Fruit fly (Drosophila melanogaster): ENCODE results near the gene Daao2.

Gene Daao2

dm6 chr2L:6787973-6788368 lies 14.8 kb upstream of the Daao2 start (continued):
- TF ChIP-seq CG13287 (GFP tag; IDR thresholded peaks at IDR 0.05; ENCODE audit: partially characterized antibody) (no peak), ems (GFP tag; optimal IDR thresholded peaks at IDR 0.05) (no peak), pum (GFP tag; optimal IDR thresholded peaks at IDR 0.05) (peak; percentile 32), CG18262 (tag; optimal IDR thresholded peaks at IDR 0.05) (peak; percentile 69), CG14860 (GFP tag; IDR thresholded peaks at IDR 0.05; ENCODE audit: partially characterized antibody) (no peak), dpn (GFP tag; optimal IDR thresholded peaks at IDR 0.05) (peak; percentile 54 to 61), dmrt99B (tag; optimal IDR thresholded peaks at IDR 0.05) (peak; percentile 74), CG14965 (GFP tag; optimal IDR thresholded peaks at IDR 0.05; ENCODE audit: borderline replicate concordance) (no peak), CG34422 (GFP tag; IDR thresholded peaks at IDR 0.05) (peak; percentile 37; the same call in 1 of the 3 replicates), Stat92E (GFP tag; optimal IDR thresholded peaks at IDR 0.05) (no peak), Dp (GFP tag; optimal IDR thresholded peaks at IDR 0.05) (no peak), CG11456 (GFP tag; IDR thresholded peaks at IDR 0.05) (no peak), NFAT (GFP tag; IDR thresholded peaks at IDR 0.05) (no peak), CG3407 (GFP tag; optimal IDR thresholded peaks at IDR 0.05) (no peak), ind (GFP tag; optimal IDR thresholded peaks at IDR 0.05) (peak; percentile 52), CG31388 (GFP tag; optimal IDR thresholded peaks at IDR 0.05) (no peak), ap (GFP tag; IDR thresholded peaks at IDR 0.05) (no peak; the same call in 1 of the 2 replicates), CG6272 (GFP tag; IDR thresholded peaks at IDR 0.05) (peak; percentile 37; the same call in 1 of the 2 replicates), CG1024 (GFP tag; IDR thresholded peaks at IDR 0.05) (no peak), Camta (GFP tag; optimal IDR thresholded peaks at IDR 0.05) (peak; percentile 51), CG17359 (tag; optimal IDR thresholded peaks at IDR 0.05) (peak; percentile 68), zf30C (GFP tag; optimal IDR thresholded peaks at IDR 0.05) (no peak), Fer2 (tag; optimal IDR thresholded peaks at IDR 0.05) (no peak), CG7556 (GFP tag; optimal IDR thresholded peaks at IDR 0.05) (peak; percentile 61), Nf-YA (GFP tag; IDR thresholded peaks at IDR 0.05) (no peak), Opbp (GFP tag; IDR thresholded peaks at IDR 0.05; ENCODE audit: partially characterized antibody) (no peak), dmrt11E (tag; optimal IDR thresholded peaks at IDR 0.05) (peak; percentile 30), dm (GFP tag; optimal IDR thresholded peaks at IDR 0.05) (peak; percentile 13), CG5953 (GFP tag; IDR thresholded peaks at IDR 0.05) (peak; percentile 55; the same call in 1 of the 2 replicates), hbn (GFP tag; IDR thresholded peaks at IDR 0.05; ENCODE audit: partially characterized antibody) (no peak), gcm (GFP tag; optimal IDR thresholded peaks at IDR 0.05) (peak; percentile 11), bab2 (GFP tag; optimal IDR thresholded peaks at IDR 0.05) (peak; percentile 43), CG17361 (GFP tag; IDR thresholded peaks at IDR 0.05) (peak; percentile 63; the same call in 2 of the 3 replicates), Aef1 (GFP tag; IDR thresholded peaks at IDR 0.05) (no peak; the same call in 2 of the 3 replicates), CHES-1-like (GFP tag; optimal IDR thresholded peaks at IDR 0.05) (no peak), Dll (GFP tag; IDR thresholded peaks at IDR 0.05; ENCODE audit: partially characterized antibody) (no peak), CG12236 (GFP tag; optimal IDR thresholded peaks at IDR 0.05) (no peak), CG10147 (GFP tag; optimal IDR thresholded peaks at IDR 0.05) (peak; percentile 4), yki (optimal IDR thresholded peaks at IDR 0.05) (no peak), br (optimal IDR thresholded peaks at IDR 0.05) (no peak), Ptx1 (GFP tag; IDR thresholded peaks at IDR 0.05) (peak; percentile 53), NC2β (GFP tag; optimal IDR thresholded peaks at IDR 0.05) (peak; percentile 55), seq (GFP tag; IDR thresholded peaks at IDR 0.05) (no peak), CG4404 (GFP tag; IDR thresholded peaks at IDR 0.05) (no peak), scrt (GFP tag; optimal IDR thresholded peaks at IDR 0.05) (no peak), Mad (GFP tag; optimal IDR thresholded peaks at IDR 0.05) (peak; percentile 12), CG16863 (GFP tag; optimal IDR thresholded peaks at IDR 0.05) (no peak), Sry-δ (GFP tag; optimal IDR thresholded peaks at IDR 0.05) (peak; percentile 6), Atf6 (GFP tag; IDR thresholded peaks at IDR 0.05) (peak; percentile 32), CG5180 (GFP tag; optimal IDR thresholded peaks at IDR 0.05) (no peak), sisA (GFP tag; IDR thresholded peaks at IDR 0.05) (peak; percentile 53), Scr (GFP tag; IDR thresholded peaks at IDR 0.05; ENCODE audit: partially characterized antibody) (no peak)

Measured in whole organism, embryonic.